Fruit fly (Drosophila melanogaster): ENCODE results near the gene CG31036.

The CG31036 gene

DNA sequence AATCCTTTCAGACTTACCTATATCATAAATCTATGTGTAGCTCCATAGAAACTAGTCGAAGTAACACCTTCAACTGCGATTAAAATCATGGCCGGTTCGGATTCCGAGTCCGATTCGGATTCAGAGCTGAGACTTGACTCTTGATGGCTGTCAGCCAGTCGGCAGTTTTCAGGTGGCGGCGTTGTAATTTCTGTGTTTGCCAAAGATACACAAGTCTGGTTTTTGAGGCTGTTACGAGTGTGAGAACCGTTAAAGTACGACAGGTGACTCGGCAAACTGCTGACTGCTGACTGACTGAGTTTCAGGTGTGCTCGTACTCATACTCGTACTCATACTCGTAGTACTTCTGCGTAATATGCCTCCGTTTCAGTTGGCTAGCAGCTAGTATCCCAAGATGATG lies 16.7 kb upstream of the CG31036 start (continued):
- peak; percentile 80 for TF ChIP-seq lab (GFP tag; optimal IDR thresholded peaks at IDR 0.05)
- TF ChIP-seq mirr (GFP tag; optimal IDR thresholded peaks at IDR 0.05), result peak; percentile 34
- no peak for TF ChIP-seq eve (GFP tag; optimal IDR thresholded peaks at IDR 0.05)
- no peak for TF ChIP-seq BtbVII (GFP tag; optimal IDR thresholded peaks at IDR 0.05)
- TF ChIP-seq dm (GFP tag; optimal IDR thresholded peaks at IDR 0.05), result no peak
- no peak for TF ChIP-seq sna (GFP tag; IDR thresholded peaks at IDR 0.05; ENCODE audit: partially characterized antibody)
- TF ChIP-seq repo (GFP tag; optimal IDR thresholded peaks at IDR 0.05), result no peak
- no peak for TF ChIP-seq stc (GFP tag; IDR thresholded peaks at IDR 0.05)
- no peak for TF ChIP-seq pho (GFP tag; optimal IDR thresholded peaks at IDR 0.05)
- no peak for TF ChIP-seq CG34224 (GFP tag; IDR thresholded peaks at IDR 0.05; ENCODE audit: partially characterized antibody)
- TF ChIP-seq CG4328 (GFP tag; optimal IDR thresholded peaks at IDR 0.05), result no peak
- TF ChIP-seq Meics (GFP tag; optimal IDR thresholded peaks at IDR 0.05), result peak; percentile 46
- TF ChIP-seq CG1602 (GFP tag; optimal IDR thresholded peaks at IDR 0.05), result no peak
- TF ChIP-seq CG15073 (GFP tag; optimal IDR thresholded peaks at IDR 0.05), result no peak
- TF ChIP-seq ewg (GFP tag; optimal IDR thresholded peaks at IDR 0.05), result no peak
- no peak for TF ChIP-seq mld (GFP tag; IDR thresholded peaks at IDR 0.05; ENCODE audit: partially characterized antibody)
- TF ChIP-seq Side (GFP tag; optimal IDR thresholded peaks at IDR 0.05), result peak; percentile 25
- no peak for TF ChIP-seq gro (GFP tag; optimal IDR thresholded peaks at IDR 0.05)
- TF ChIP-seq jumu (GFP tag; optimal IDR thresholded peaks at IDR 0.05), result no peak
- TF ChIP-seq kay (GFP tag; optimal IDR thresholded peaks at IDR 0.05), result no peak
- TF ChIP-seq bsh (GFP tag; optimal IDR thresholded peaks at IDR 0.05), result peak in 1 of 2 experiments; percentile 38
- 0 out of 2 replicates have a peak, but pooled peaks have one; percentile 7 for TF ChIP-seq Oaz (GFP tag; IDR thresholded peaks at IDR 0.05)
- no peak for TF ChIP-seq TFAM (GFP tag; optimal IDR thresholded peaks at IDR 0.05)
- TF ChIP-seq ATbp (GFP tag; optimal IDR thresholded peaks at IDR 0.05), result peak; percentile 70
- TF ChIP-seq Mrtf (GFP tag; IDR thresholded peaks at IDR 0.05), result no peak
- no peak for TF ChIP-seq CG10147 (GFP tag; optimal IDR thresholded peaks at IDR 0.05)
- peak; percentile 64 for TF ChIP-seq CG6813 (GFP tag; optimal IDR thresholded peaks at IDR 0.05)
- TF ChIP-seq Mes4 (GFP tag; optimal IDR thresholded peaks at IDR 0.05), result no peak
- TF ChIP-seq wor (GFP tag; IDR thresholded peaks at IDR 0.05), result no peak
- TF ChIP-seq CG9817 (tag; optimal IDR thresholded peaks at IDR 0.05), result no peak
- TF ChIP-seq CG8765 (GFP tag; IDR thresholded peaks at IDR 0.05), result no peak
- no peak for TF ChIP-seq Ets65A (GFP tag)
- no peak for TF ChIP-seq Ravus (GFP tag; IDR thresholded peaks at IDR 0.05)
- TF ChIP-seq phol (tag; optimal IDR thresholded peaks at IDR 0.05), result no peak
- TF ChIP-seq HLH54F (GFP tag; optimal IDR thresholded peaks at IDR 0.05), result no peak
- TF ChIP-seq otp (GFP tag; IDR thresholded peaks at IDR 0.05), result 0 out of 3 replicates have a peak, but pooled peaks have one; percentile 27
- no peak for TF ChIP-seq Nf-YC (tag; optimal IDR thresholded peaks at IDR 0.05)
- TF ChIP-seq al (GFP tag; IDR thresholded peaks at IDR 0.05), result no peak
- TF ChIP-seq cad (GFP tag; optimal IDR thresholded peaks at IDR 0.05), result no peak
- no peak for TF ChIP-seq corto (GFP tag; optimal IDR thresholded peaks at IDR 0.05)
- peak; percentile 15; the same call in 1 of the 3 replicates for TF ChIP-seq C15 (GFP tag; IDR thresholded peaks at IDR 0.05)
- TF ChIP-seq Elba2 (GFP tag; optimal IDR thresholded peaks at IDR 0.05), result no peak
- TF ChIP-seq CG8388 (GFP tag; optimal IDR thresholded peaks at IDR 0.05), result no peak
- TF ChIP-seq CTCF (GFP tag; optimal IDR thresholded peaks at IDR 0.05), result no peak
- no peak for TF ChIP-seq ash1 (GFP tag; optimal IDR thresholded peaks at IDR 0.05)
- no peak for TF ChIP-seq sr (GFP tag; IDR thresholded peaks at IDR 0.05)
- peak; percentile 61 for TF ChIP-seq sens (GFP tag)
- no peak for TF ChIP-seq CG5953 (GFP tag; IDR thresholded peaks at IDR 0.05)
- no peak for TF ChIP-seq jing (GFP tag; optimal IDR thresholded peaks at IDR 0.05)
- TF ChIP-seq CG12391 (tag; optimal IDR thresholded peaks at IDR 0.05), result no peak
- no peak for TF ChIP-seq NC2β (GFP tag; optimal IDR thresholded peaks at IDR 0.05)
- peak in 1 of 2 experiments; percentile 20 for TF ChIP-seq Pdp1 (GFP tag; optimal IDR thresholded peaks at IDR 0.05)
- no peak for TF ChIP-seq dpn (GFP tag; optimal IDR thresholded peaks at IDR 0.05)
